Fruit fly (Drosophila melanogaster): ENCODE data around the gene Hus1-like.

Hus1-like gene

dm6 chr3R:4804126-4804649 is 7.7 kb downstream of the Hus1-like start (continued):
- TF ChIP-seq ewg (GFP tag; optimal IDR thresholded peaks at IDR 0.05) (no peak), Ada2b (GFP tag; IDR thresholded peaks at IDR 0.05) (no peak), B-H2 (GFP tag; optimal IDR thresholded peaks at IDR 0.05) (peak; percentile 25), CG31388 (GFP tag; optimal IDR thresholded peaks at IDR 0.05) (no peak), CG2875 (GFP tag; optimal IDR thresholded peaks at IDR 0.05) (no peak), dpn (GFP tag; optimal IDR thresholded peaks at IDR 0.05) (peak in 1 of 2 experiments; percentile 4), chif (GFP tag; optimal IDR thresholded peaks at IDR 0.05) (no peak), ab (GFP tag; optimal IDR thresholded peaks at IDR 0.05) (no peak), CG34422 (GFP tag; IDR thresholded peaks at IDR 0.05) (no peak), NK7.1 (GFP tag; optimal IDR thresholded peaks at IDR 0.05) (no peak), crol (GFP tag; IDR thresholded peaks at IDR 0.05) (no peak), h (optimal IDR thresholded peaks at IDR 0.05) (no peak), CG11560 (tag; IDR thresholded peaks at IDR 0.05) (no peak), CG14441 (GFP tag; IDR thresholded peaks at IDR 0.05) (peak; percentile 53), esg (GFP tag; conservative IDR thresholded peaks at IDR 0.05) (no peak; the same call in 1 of the 2 replicates), CG8765 (GFP tag; IDR thresholded peaks at IDR 0.05) (no peak), Opbp (GFP tag; IDR thresholded peaks at IDR 0.05; ENCODE audit: partially characterized antibody) (no peak), odd (GFP tag; optimal IDR thresholded peaks at IDR 0.05) (no peak), gro (GFP tag; optimal IDR thresholded peaks at IDR 0.05) (no peak), ara (GFP tag; IDR thresholded peaks at IDR 0.05) (no peak), Vsx1 (GFP tag; optimal IDR thresholded peaks at IDR 0.05) (peak; percentile 60), Mrtf (GFP tag; IDR thresholded peaks at IDR 0.05) (no peak), CG13296 (GFP tag; optimal IDR thresholded peaks at IDR 0.05) (no peak), CG3065 (GFP tag; optimal IDR thresholded peaks at IDR 0.05) (no peak), CoRest (tag; optimal IDR thresholded peaks at IDR 0.05) (peak; percentile 36), CG32767 (GFP tag; IDR thresholded peaks at IDR 0.05) (no peak), bab2 (GFP tag; optimal IDR thresholded peaks at IDR 0.05) (no peak), CG10147 (GFP tag; optimal IDR thresholded peaks at IDR 0.05) (peak; percentile 30), Ravus (GFP tag; IDR thresholded peaks at IDR 0.05) (no peak), Camta (GFP tag; optimal IDR thresholded peaks at IDR 0.05) (no peak), D19B (GFP tag; optimal IDR thresholded peaks at IDR 0.05) (no peak), CG1233 (GFP tag; optimal IDR thresholded peaks at IDR 0.05) (peak; percentile 16), stc (GFP tag; IDR thresholded peaks at IDR 0.05) (peak; percentile 5; the same call in 1 of the 2 replicates), Hand (GFP tag; optimal IDR thresholded peaks at IDR 0.05) (no peak), Med (GFP tag) (peak; percentile 80), CG7271 (tag; optimal IDR thresholded peaks at IDR 0.05) (no peak), BEAF-32 (GFP tag; optimal IDR thresholded peaks at IDR 0.05) (peak; percentile 66), CG17385 (GFP tag; optimal IDR thresholded peaks at IDR 0.05) (peak; percentile 13), Dek (tag; optimal IDR thresholded peaks at IDR 0.05) (no peak), CG15011 (GFP tag; optimal IDR thresholded peaks at IDR 0.05) (no peak), rib (GFP tag; IDR thresholded peaks at IDR 0.05) (0 out of 2 replicates have a peak, but pooled peaks have one; percentile 33), Awh (GFP tag; IDR thresholded peaks at IDR 0.05) (no peak)

- TF ChIP-seq CG7271 (tag; optimal IDR thresholded peaks at IDR 0.05) (no peak), CG4360 (GFP tag; IDR thresholded peaks at IDR 0.05) (peak; percentile 52; the same call in 1 of the 2 replicates), Med (GFP tag) (no peak), CG11723 (GFP tag; optimal IDR thresholded peaks at IDR 0.05) (no peak), nom (GFP tag; optimal IDR thresholded peaks at IDR 0.05) (no peak), sim (GFP tag; IDR thresholded peaks at IDR 0.05) (no peak), Doc3 (GFP tag; IDR thresholded peaks at IDR 0.05; ENCODE audit: partially characterized antibody) (no peak)
These were observed 13.9 kb downstream of the Hus1-like start for dm6 chr3R:4798025-4798424.
